Worm (Caenorhabditis elegans): ENCODE measurements around the gene C54G10.1.

- TF ChIP-seq nhr-11 (tag; optimal IDR thresholded peaks at IDR 0.05) (no peak), pha-4 (GFP tag; IDR thresholded peaks at IDR 0.05) (no peak), pha-4 (tag; optimal IDR thresholded peaks at IDR 0.05) (no peak), nhr-237 (tag; optimal IDR thresholded peaks at IDR 0.05) (no peak)
Observed at ce11 chrV:14665728-14666127, 24.8 kb downstream of the C54G10.1 start, which contains the start of gene C47E8.1.
